Worm (Caenorhabditis elegans) whole organism, mixed stage, embryonic: ENCODE results near the gene nas-15.

Experiments used
- elt-3 ChIP-seq: fragments of 150-350 bp; optimal IDR thresholded peaks from 2 replicates; lab custom pipeline; 2014; ENCODE audit warnings: missing biosample characterization, missing genetic modification characterization
- flh-1 ChIP-seq: fragments of 200-800 bp; sonication (Bioruptor generic); optimal IDR thresholded peaks from 2 replicates; lab custom pipeline; 2018; ENCODE audit warnings: mild to moderate bottlenecking, missing genetic modification characterization, moderate library complexity, missing compliant biosample characterization
- pha-4 ChIP-seq: fragments of 150-350 bp; optimal IDR thresholded peaks from 2 replicates; lab custom pipeline; 2018; ENCODE audit warnings: missing biosample characterization, missing genetic modification reagents, missing genetic modification characterization
- unc-62 ChIP-seq: fragments of 150-350 bp; optimal IDR thresholded peaks from 2 replicates; lab custom pipeline; 2014; ENCODE audit warnings: missing biosample characterization, missing genetic modification reagents, missing genetic modification characterization
- ztf-11 ChIP-seq: fragments of 150-350 bp; optimal IDR thresholded peaks from 2 replicates; lab custom pipeline; 2014; ENCODE audit warnings: missing biosample characterization, missing genetic modification characterization

DNA sequence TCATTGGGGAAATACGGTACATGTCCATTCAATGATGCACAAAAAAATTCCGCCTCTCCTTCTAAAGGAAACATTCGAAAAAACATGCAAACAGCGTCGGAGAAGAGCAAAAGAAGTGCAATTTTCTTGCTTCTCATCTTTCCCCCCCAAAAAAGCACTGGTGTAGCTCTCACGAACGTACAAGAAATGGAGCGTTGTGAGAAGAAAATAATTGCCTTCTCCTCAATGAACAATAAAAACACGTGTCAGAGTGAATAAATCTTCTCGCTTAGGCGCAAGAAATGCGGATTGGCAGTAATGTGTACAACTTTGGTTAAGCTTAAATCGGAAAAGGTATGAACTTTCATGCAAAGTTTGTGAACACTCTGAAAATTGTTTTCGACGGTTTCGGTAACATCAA lies 29.2 kb upstream of the nas-15 start:
- TF ChIP-seq ztf-11 (tag; lab: Kevin White, UChicago) (no peak), elt-3 (tag; lab: Kevin White, UChicago) (no peak), unc-62 (GFP tag; lab: Kevin White, UChicago) (no peak), flh-1 (GFP tag; lab: Kevin White, UChicago) (no peak), pha-4 (no peak)
